Fruit fly (Drosophila melanogaster): ENCODE results near the gene CG10898.

The CG10898 gene

DNA sequence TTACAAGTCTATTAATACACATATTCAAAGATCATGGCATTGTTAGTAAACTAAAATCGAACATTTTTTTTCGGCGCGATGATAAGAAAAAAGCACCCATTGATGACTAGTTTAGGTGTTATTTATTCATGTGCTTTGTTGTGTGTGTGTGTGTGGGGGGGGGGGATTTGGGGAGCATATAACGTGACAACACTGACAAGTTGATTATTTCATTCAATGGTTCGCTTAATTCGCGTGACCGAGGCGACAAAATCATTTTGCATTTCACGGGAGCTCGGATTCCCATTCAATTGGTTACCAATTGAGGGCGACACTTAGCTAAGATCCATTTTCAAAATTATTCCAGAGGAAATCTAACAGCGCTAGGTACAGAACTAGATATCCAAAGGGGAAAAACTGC, 12.4 kb downstream of the CG10898 start:
- TF ChIP-seq chinmo (GFP tag; IDR thresholded peaks at IDR 0.05; ENCODE audit: partially characterized antibody) (0 out of 4 replicates have a peak, but pooled peaks have one; percentile 71), CHES-1-like (GFP tag; optimal IDR thresholded peaks at IDR 0.05) (no peak), vvl (GFP tag; IDR thresholded peaks at IDR 0.05) (peak; percentile 48; the same call in 1 of the 2 replicates), stc (GFP tag; IDR thresholded peaks at IDR 0.05) (0 out of 2 replicates have a peak, but pooled peaks have one; percentile 8), CG17361 (GFP tag; IDR thresholded peaks at IDR 0.05) (no peak), crol (GFP tag; IDR thresholded peaks at IDR 0.05) (peak; percentile 52), cg (GFP tag; optimal IDR thresholded peaks at IDR 0.05) (peak; percentile 48), cwo (GFP tag; optimal IDR thresholded peaks at IDR 0.05) (peak; percentile 82)

DNA sequence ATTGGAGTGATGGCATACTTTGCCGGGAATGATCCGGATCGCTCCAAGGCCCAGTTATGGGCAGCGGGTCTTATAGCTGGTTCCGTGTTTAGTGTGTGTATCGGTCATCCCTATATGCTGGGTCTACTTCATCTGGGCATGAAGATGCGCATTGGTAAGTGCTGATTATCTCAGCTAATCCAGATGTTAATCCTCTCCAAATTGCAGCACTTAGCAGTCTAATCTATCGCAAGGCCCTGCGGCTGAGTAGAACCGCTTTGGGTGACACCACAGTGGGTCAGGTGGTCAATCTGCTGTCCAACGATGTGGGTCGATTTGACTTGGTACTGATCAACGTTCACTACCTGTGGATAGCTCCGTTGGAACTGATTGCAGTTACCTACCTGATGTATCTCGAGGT, 13.8 kb downstream of the CG10898 start:
- TF ChIP-seq tll (GFP tag; optimal IDR thresholded peaks at IDR 0.05) (peak in 1 of 2 experiments; percentile 73), CG15479 (GFP tag; optimal IDR thresholded peaks at IDR 0.05) (peak; percentile 55), CG10267 (tag; optimal IDR thresholded peaks at IDR 0.05) (no peak), zen (tag; optimal IDR thresholded peaks at IDR 0.05) (peak; percentile 73), CG9215 (GFP tag; IDR thresholded peaks at IDR 0.05) (no peak), CG6765 (GFP tag; optimal IDR thresholded peaks at IDR 0.05) (no peak)

DNA sequence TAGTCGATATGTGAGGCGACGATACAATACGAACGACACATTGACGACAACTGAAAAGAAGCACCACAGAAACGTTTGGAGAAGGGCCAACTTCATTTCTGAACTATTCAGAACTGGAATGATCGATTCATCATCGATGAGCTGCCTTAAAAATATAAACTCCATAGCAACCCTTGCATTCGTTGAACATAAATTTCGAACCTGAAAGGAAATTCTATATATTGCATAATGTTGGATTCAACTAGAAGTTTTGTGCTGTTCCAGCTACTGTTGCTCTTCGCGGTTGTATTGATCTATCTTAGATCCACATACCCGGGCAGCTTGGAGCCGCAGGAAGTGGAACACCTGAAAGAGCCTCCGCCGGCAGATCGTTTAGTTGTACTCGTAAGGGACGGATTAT, 21.1 kb downstream of the CG10898 start, which contains the start of the genes CG6790 and CG5342:
TSS of gene CG6790 (minus strand) at position 101 of the 400 bp plus-strand sequence.
TSS of gene CG5342 (plus strand) at position 182 of the 400 bp plus-strand sequence.
- no peak for TF ChIP-seq CHES-1-like (GFP tag; optimal IDR thresholded peaks at IDR 0.05)
- TF ChIP-seq fu2 (GFP tag; optimal IDR thresholded peaks at IDR 0.05): no peak
- TF ChIP-seq bsh (GFP tag; optimal IDR thresholded peaks at IDR 0.05): no peak
- no peak for TF ChIP-seq CG15011 (GFP tag; optimal IDR thresholded peaks at IDR 0.05)
- no peak for TF ChIP-seq nau (GFP tag; optimal IDR thresholded peaks at IDR 0.05)
- TF ChIP-seq bab2 (GFP tag; optimal IDR thresholded peaks at IDR 0.05): no peak
- no peak for TF ChIP-seq CG9215 (GFP tag; IDR thresholded peaks at IDR 0.05)
- TF ChIP-seq Dek (tag; optimal IDR thresholded peaks at IDR 0.05): no peak
- TF ChIP-seq CG6813 (GFP tag; optimal IDR thresholded peaks at IDR 0.05): no peak
- TF ChIP-seq Atf3 (GFP tag; optimal IDR thresholded peaks at IDR 0.05): no peak
- TF ChIP-seq HLH4C (GFP tag; IDR thresholded peaks at IDR 0.05; ENCODE audit: partially characterized antibody): no peak
- TF ChIP-seq CG12236 (GFP tag; optimal IDR thresholded peaks at IDR 0.05): no peak
- TF ChIP-seq CG13287 (GFP tag; IDR thresholded peaks at IDR 0.05; ENCODE audit: partially characterized antibody): no peak
- TF ChIP-seq luna (GFP tag; optimal IDR thresholded peaks at IDR 0.05): no peak
- TF ChIP-seq CG15696 (tag; optimal IDR thresholded peaks at IDR 0.05): no peak
- no peak for TF ChIP-seq lmd (GFP tag; IDR thresholded peaks at IDR 0.05)
- TF ChIP-seq CG11504 (tag; optimal IDR thresholded peaks at IDR 0.05): no peak
- TF ChIP-seq CG10654 (GFP tag; optimal IDR thresholded peaks at IDR 0.05): no peak
- no peak for TF ChIP-seq CG7556 (GFP tag; optimal IDR thresholded peaks at IDR 0.05)
- no peak for TF ChIP-seq sd (tag; optimal IDR thresholded peaks at IDR 0.05)

DNA sequence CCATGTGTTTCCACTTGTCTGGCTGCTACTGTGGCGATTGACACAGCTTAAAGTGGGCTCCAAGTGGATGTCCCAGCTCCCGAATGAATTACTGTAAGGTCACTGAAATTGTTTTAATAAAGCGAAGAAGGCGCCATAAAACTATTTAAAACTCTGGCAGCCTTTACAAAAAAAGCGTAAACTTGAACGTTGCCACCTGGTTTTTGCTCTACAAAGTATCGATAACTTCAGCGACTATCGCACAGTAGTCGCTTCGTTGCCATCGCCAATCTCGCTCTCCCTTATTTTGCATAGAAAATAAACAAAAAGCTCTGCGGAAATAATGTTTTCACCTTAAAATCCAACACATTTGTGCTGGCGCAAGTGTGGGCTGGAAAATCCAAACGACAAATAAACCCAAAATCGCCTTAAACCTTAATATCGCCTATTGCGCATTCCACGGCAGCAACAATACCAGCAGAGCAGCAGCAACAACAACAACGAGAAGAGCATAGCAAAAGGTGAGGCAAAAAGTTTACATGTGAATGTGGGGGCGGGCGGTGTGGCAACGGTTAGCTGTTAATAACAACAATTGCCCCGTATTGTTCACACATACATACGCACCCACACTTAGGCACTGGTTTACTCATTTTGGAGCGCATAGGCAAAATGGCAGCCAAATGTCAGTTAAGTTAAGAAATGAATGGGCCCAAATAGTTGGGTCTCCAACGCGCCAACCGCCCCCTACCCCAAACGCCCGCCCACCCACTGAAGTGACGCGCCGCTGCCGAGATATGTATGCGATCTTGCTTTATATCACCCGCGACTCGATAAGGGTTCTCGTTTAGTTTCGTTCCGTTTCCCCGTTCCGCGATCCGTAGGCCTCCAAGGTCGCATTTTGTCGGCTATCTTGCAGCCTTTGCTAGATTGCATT, 24.0 kb downstream of the CG10898 start, which contains the start of gene wkd:
TSS of gene wkd (plus strand) at position 237 of the 913 bp plus-strand sequence.
- TF ChIP-seq slp2 (GFP tag; optimal IDR thresholded peaks at IDR 0.05) (no peak), CG10321 (GFP tag; IDR thresholded peaks at IDR 0.05) (no peak), CG15696 (tag; optimal IDR thresholded peaks at IDR 0.05) (no peak), pb (GFP tag; optimal IDR thresholded peaks at IDR 0.05) (no peak), YL-1 (GFP tag; optimal IDR thresholded peaks at IDR 0.05) (peak; percentile 83), PHDP (tag; optimal IDR thresholded peaks at IDR 0.05) (no peak), E2f2 (GFP tag; IDR thresholded peaks at IDR 0.05) (peak; percentile 93), Max (GFP tag; optimal IDR thresholded peaks at IDR 0.05) (no peak), kni (GFP tag; optimal IDR thresholded peaks at IDR 0.05) (peak; percentile 40), CG7987 (GFP tag; optimal IDR thresholded peaks at IDR 0.05) (peak; percentile 4), CG9609 (GFP tag; optimal IDR thresholded peaks at IDR 0.05) (no peak), Opbp (GFP tag; IDR thresholded peaks at IDR 0.05; ENCODE audit: partially characterized antibody) (peak; percentile 88), Myb (GFP tag; optimal IDR thresholded peaks at IDR 0.05) (peak; percentile 54)

Data from whole organism, embryonic.